Fruit fly (Drosophila melanogaster): ENCODE results near the gene Efr.

- TF ChIP-seq pan (optimal IDR thresholded peaks at IDR 0.05) (no peak), usp (GFP tag; optimal IDR thresholded peaks at IDR 0.05) (no peak), EcR (GFP tag; optimal IDR thresholded peaks at IDR 0.05) (no peak), CG8478 (optimal IDR thresholded peaks at IDR 0.05) (no peak), Dll (optimal IDR thresholded peaks at IDR 0.05) (no peak), psq (optimal IDR thresholded peaks at IDR 0.05) (no peak)
These were observed 23.4 kb upstream of the Efr start, which contains the start of gene CG32750 for dm6 chrX:6196339-6196738.
